Fruit fly (Drosophila melanogaster) whole organism, prepupa: ENCODE results near the gene Nmdar1.

Source experiments
- Blimp-1 ChIP-seq: fragments of 200-800 bp; sonication (Bioruptor generic); optimal IDR thresholded peaks from 3 replicates; lab custom pipeline; 2017; ENCODE audit warnings: missing biosample characterization, missing genetic modification characterization, mild to moderate bottlenecking, moderate library complexity, missing genetic modification reagents
- CG11762 ChIP-seq: fragments of 200-800 bp; sonication (Bioruptor generic); optimal IDR thresholded peaks from 3 replicates; lab custom pipeline; 2016; ENCODE audit warnings: missing biosample characterization, missing genetic modification characterization; ENCODE audit not compliant: insufficient read depth
- CG11902 ChIP-seq: fragments of 200-800 bp; sonication (Bioruptor generic); optimal IDR thresholded peaks from 3 replicates; lab custom pipeline; 2016; ENCODE audit warnings: missing biosample characterization, missing genetic modification characterization
- CG3032 ChIP-seq: fragments of 200-800 bp; optimal IDR thresholded peaks from 2 replicates; lab custom pipeline; 2019; ENCODE audit warnings: missing biosample characterization, mild to moderate bottlenecking, missing genetic modification characterization, moderate library complexity
- CG6163 ChIP-seq: fragments of 200-800 bp; sonication (Bioruptor generic); IDR thresholded peaks from 3 replicates; pipeline ENCODE4 v1.3.6; 2022; ENCODE audit warnings: missing biosample characterization, missing genetic modification characterization
- CG6276 ChIP-seq: fragments of 200-800 bp; sonication (Bioruptor generic); optimal IDR thresholded peaks from 2 replicates; lab custom pipeline; 2017; ENCODE audit warnings: missing biosample characterization, mild to moderate bottlenecking, missing genetic modification characterization
- CG6808 ChIP-seq: fragments of 200-800 bp; sonication (Bioruptor generic); optimal IDR thresholded peaks from 3 replicates; lab custom pipeline; 2017; ENCODE audit warnings: missing biosample characterization, missing genetic modification characterization, mild to moderate bottlenecking, moderate library complexity, missing genetic modification reagents
- CG6854 ChIP-seq: fragments of 200-800 bp; sonication (Bioruptor generic); optimal IDR thresholded peaks from 2 replicates; lab custom pipeline; 2017; ENCODE audit warnings: missing biosample characterization, mild to moderate bottlenecking, missing genetic modification characterization
- CG7368 ChIP-seq: fragments of 200-800 bp; sonication (Bioruptor generic); optimal IDR thresholded peaks from 3 replicates; lab custom pipeline; 2016; ENCODE audit warnings: missing biosample characterization, missing genetic modification characterization
- CG8119 ChIP-seq: fragments of 200-800 bp; sonication (Bioruptor generic); IDR thresholded peaks from 3 replicates; pipeline ENCODE4 v1.3.6; 2022; ENCODE audit warnings: missing biosample characterization, missing genetic modification characterization
- CG8319 ChIP-seq: fragments of 200-800 bp; sonication (Bioruptor generic); optimal IDR thresholded peaks from 3 replicates; lab custom pipeline; 2016; ENCODE audit warnings: missing biosample characterization, missing genetic modification characterization
- CG9139 ChIP-seq: fragments of 200-800 bp; sonication (Bioruptor generic); optimal IDR thresholded peaks from 3 replicates; lab custom pipeline; 2017; ENCODE audit warnings: missing biosample characterization, mild to moderate bottlenecking, missing genetic modification characterization
- Eip75B ChIP-seq: fragments of 200-800 bp; sonication (Bioruptor generic); optimal IDR thresholded peaks from 3 replicates; lab custom pipeline; 2016; ENCODE audit warnings: missing biosample characterization, missing genetic modification characterization
- Eip78C ChIP-seq: fragments of 200-800 bp; sonication (Bioruptor generic); peaks from one replicate; lab custom pipeline; 2016; ENCODE audit warnings: missing biosample characterization, missing genetic modification characterization
- Ets21C ChIP-seq: fragments of 200-800 bp; sonication (Bioruptor generic); optimal IDR thresholded peaks from 3 replicates; lab custom pipeline; 2016; ENCODE audit warnings: missing biosample characterization, missing genetic modification characterization
- Ets96B ChIP-seq: fragments of 200-800 bp; optimal IDR thresholded peaks from 2 replicates; lab custom pipeline; 2019; ENCODE audit warnings: missing biosample characterization, mild to moderate bottlenecking, missing genetic modification characterization, moderate library complexity
- Gug ChIP-seq: fragments of 200-800 bp; sonication (Bioruptor generic); IDR thresholded peaks from 2 replicates; pipeline ENCODE4 v1.3.6; 2022; ENCODE audit warnings: missing biosample characterization, missing genetic modification characterization
- Hr38 ChIP-seq: sonication (Bioruptor generic); optimal IDR thresholded peaks from 2 replicates; lab custom pipeline; 2016; ENCODE audit warnings: missing biosample characterization, missing genetic modification characterization
- Hr39 ChIP-seq: fragments of 200-800 bp; sonication (Bioruptor generic); optimal IDR thresholded peaks from 2 replicates; lab custom pipeline; 2016; ENCODE audit warnings: missing biosample characterization, missing genetic modification characterization
- Hr4 ChIP-seq: fragments of 200-800 bp; sonication (Bioruptor generic); optimal IDR thresholded peaks from 3 replicates; lab custom pipeline; 2016; ENCODE audit warnings: missing biosample characterization, missing genetic modification characterization
- Lpt ChIP-seq: fragments of 200-800 bp; sonication (Bioruptor generic); optimal IDR thresholded peaks from 3 replicates; lab custom pipeline; 2016; ENCODE audit warnings: missing biosample characterization, missing genetic modification characterization
- Met ChIP-seq: fragments of 200-800 bp; sonication (Bioruptor generic); optimal IDR thresholded peaks from 3 replicates; lab custom pipeline; 2016; ENCODE audit warnings: missing biosample characterization, missing genetic modification characterization
- Smox ChIP-seq: fragments of 200-800 bp; sonication (Bioruptor generic); optimal IDR thresholded peaks from 3 replicates; lab custom pipeline; 2016; ENCODE audit warnings: missing biosample characterization, missing genetic modification characterization
- Sox102F ChIP-seq: fragments of 200-800 bp; sonication (Bioruptor generic); optimal IDR thresholded peaks from 2 replicates; lab custom pipeline; 2016; ENCODE audit warnings: missing biosample characterization, mild to moderate bottlenecking, missing genetic modification characterization
- Sox14 ChIP-seq: fragments of 200-800 bp; sonication (Bioruptor generic); optimal IDR thresholded peaks from 3 replicates; lab custom pipeline; 2016; ENCODE audit warnings: missing biosample characterization, missing genetic modification characterization
- achi ChIP-seq: fragments of 200-800 bp; sonication (Bioruptor generic); optimal IDR thresholded peaks from 3 replicates; lab custom pipeline; 2016; ENCODE audit warnings: missing biosample characterization, missing genetic modification characterization
- acj6 ChIP-seq: fragments of 200-800 bp; sonication (Bioruptor generic); optimal IDR thresholded peaks from 3 replicates; lab custom pipeline; 2016; ENCODE audit warnings: missing biosample characterization, missing genetic modification characterization
- eg ChIP-seq: fragments of 200-800 bp; sonication (Bioruptor generic); IDR thresholded peaks from 3 replicates; pipeline ENCODE4 v1.3.6; 2022; ENCODE audit warnings: missing biosample characterization, missing genetic modification characterization
- esn ChIP-seq: fragments of 200-800 bp; sonication (Bioruptor generic); optimal IDR thresholded peaks from 2 replicates; lab custom pipeline; 2016; ENCODE audit warnings: missing biosample characterization, mild to moderate bottlenecking, missing genetic modification characterization, moderate library complexity
- fd85E ChIP-seq: fragments of 200-800 bp; sonication (Bioruptor generic); optimal IDR thresholded peaks from 3 replicates; lab custom pipeline; 2016; ENCODE audit warnings: missing biosample characterization, missing genetic modification characterization
- fkh ChIP-seq: fragments of 200-800 bp; sonication (Bioruptor generic); optimal IDR thresholded peaks from 3 replicates; lab custom pipeline; 2017; ENCODE audit warnings: missing biosample characterization, mild to moderate bottlenecking, missing genetic modification characterization, moderate library complexity
- lz ChIP-seq: fragments of 200-800 bp; sonication (Bioruptor generic); optimal IDR thresholded peaks from 3 replicates; lab custom pipeline; 2016; ENCODE audit warnings: missing biosample characterization, missing genetic modification characterization
- net ChIP-seq: fragments of 200-800 bp; sonication (Bioruptor generic); optimal IDR thresholded peaks from 3 replicates; lab custom pipeline; 2016; ENCODE audit warnings: missing biosample characterization, missing genetic modification characterization
- pdm3 ChIP-seq: fragments of 200-800 bp; sonication (Bioruptor generic); optimal IDR thresholded peaks from 3 replicates; lab custom pipeline; 2016; ENCODE audit warnings: missing biosample characterization, missing genetic modification characterization
- ss ChIP-seq, 2 experiments: fragments of 200-800 bp; sonication (Bioruptor generic); optimal IDR thresholded peaks; 2 replicates in 1 of 2; 3 replicates in 1 of 2; lab custom pipeline; 2017 to 2018; ENCODE audit warnings: mild to moderate bottlenecking in 2 of 2, missing biosample characterization in 2 of 2, missing genetic modification characterization in 2 of 2, moderate library complexity in 1 of 2
- svp ChIP-seq: fragments of 200-800 bp; sonication (Bioruptor generic); peaks from one replicate; lab custom pipeline; 2016; ENCODE audit warnings: missing biosample characterization, missing genetic modification characterization
- topi ChIP-seq: fragments of 200-800 bp; sonication (Bioruptor generic); optimal IDR thresholded peaks from 3 replicates; lab custom pipeline; 2016; ENCODE audit warnings: missing biosample characterization, missing genetic modification characterization
- vri ChIP-seq: fragments of 200-800 bp; sonication (Bioruptor generic); optimal IDR thresholded peaks from 3 replicates; lab custom pipeline; 2016; ENCODE audit warnings: missing biosample characterization, mild to moderate bottlenecking, missing genetic modification characterization

Nmdar1 gene

dm6 chr3R:5485295-5485718, 37.8 kb downstream of the Nmdar1 start, which contains the start of gene CG31550 (continued):
- no peak for TF ChIP-seq vri (GFP tag; lab: Kevin White, UChicago)
- peak; percentile 55 for TF ChIP-seq Gug
- no peak for TF ChIP-seq Met (GFP tag; lab: Kevin White, UChicago)
- TF ChIP-seq Eip78C, result no peak
- TF ChIP-seq CG7368 (GFP tag; lab: Kevin White, UChicago), result no peak
- no peak for TF ChIP-seq Hr4 (GFP tag; lab: Kevin White, UChicago)
- no peak for TF ChIP-seq CG9139 (GFP tag; lab: Kevin White, UChicago)
- TF ChIP-seq CG11902 (GFP tag; lab: Kevin White, UChicago), result peak; percentile 28

DNA sequence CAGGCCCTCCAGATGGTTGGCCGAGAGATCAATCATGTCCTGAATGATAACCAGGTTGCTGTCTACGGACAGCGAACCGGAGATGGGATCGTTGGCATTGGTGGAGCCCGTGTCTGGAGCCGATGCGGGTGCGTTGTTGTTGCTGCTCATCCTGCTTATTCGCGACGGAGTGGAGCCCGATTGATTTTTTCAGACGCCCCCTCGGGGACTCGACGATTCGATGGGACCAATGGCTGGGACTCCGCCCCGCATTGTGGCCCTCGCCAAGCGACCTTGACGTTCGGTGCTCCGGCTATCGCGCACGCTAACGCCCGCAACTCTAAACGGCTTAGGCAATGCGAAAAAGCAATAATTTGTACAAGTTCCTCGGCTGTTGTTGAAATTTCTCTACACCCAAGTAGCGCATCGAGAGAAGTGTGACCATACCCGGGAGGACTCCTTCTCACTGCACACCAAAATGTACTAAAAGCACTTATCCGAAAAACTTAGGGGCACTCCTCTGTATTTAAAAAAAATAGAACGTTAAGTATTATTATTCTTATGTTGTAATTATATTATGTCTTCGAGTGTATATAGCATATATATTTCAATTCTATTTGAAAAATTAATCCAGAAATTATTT, 39.5 kb downstream of the Nmdar1 start, which contains the start of gene ksr:
Gene ksr, minus strand, starts transcription at position 419 of the 622 bp plus-strand sequence.
- no peak for TF ChIP-seq CG8319 (GFP tag; lab: Kevin White, UChicago)
- peak; percentile 30 for TF ChIP-seq CG3032 (tag; lab: Kevin White, UChicago)
- TF ChIP-seq eg (GFP tag; lab: Robert Waterston, UW), result peak; percentile 22; the same call in 1 of the 3 replicates
- no peak for TF ChIP-seq Sox102F (GFP tag; lab: Kevin White, UChicago)
- TF ChIP-seq lz (GFP tag; lab: Kevin White, UChicago), result no peak
- TF ChIP-seq ss (GFP tag; optimal IDR thresholded peaks at IDR 0.05; lab: Kevin White, UChicago), result no peak
- TF ChIP-seq Met (GFP tag; lab: Kevin White, UChicago), result no peak
- no peak for TF ChIP-seq Eip75B (GFP tag; lab: Kevin White, UChicago)
- TF ChIP-seq CG6276, result no peak
- no peak for TF ChIP-seq CG6808
- TF ChIP-seq pdm3 (GFP tag; lab: Kevin White, UChicago), result no peak
- TF ChIP-seq Ets96B (tag; lab: Kevin White, UChicago), result peak; percentile 18
- TF ChIP-seq CG6163, result peak; percentile 7; the same call in 1 of the 3 replicates
- no peak for TF ChIP-seq achi (GFP tag; lab: Kevin White, UChicago)
- TF ChIP-seq Hr39 (GFP tag; lab: Kevin White, UChicago), result no peak
- TF ChIP-seq CG6854 (GFP tag; lab: Kevin White, UChicago), result peak; percentile 36
- no peak for TF ChIP-seq Sox14 (GFP tag; lab: Kevin White, UChicago)
- TF ChIP-seq CG8119 (GFP tag; lab: Robert Waterston, UW), result no peak
- no peak for TF ChIP-seq fkh (GFP tag; lab: Kevin White, UChicago)
- peak; percentile 29 for TF ChIP-seq esn (GFP tag; lab: Kevin White, UChicago)
- TF ChIP-seq CG9139 (GFP tag; lab: Kevin White, UChicago), result no peak
- no peak for TF ChIP-seq CG11762 (GFP tag; lab: Kevin White, UChicago)
- no peak for TF ChIP-seq Gug

- TF ChIP-seq Eip78C (no peak), acj6 (GFP tag; lab: Kevin White, UChicago) (no peak), Blimp-1 (no peak), CG6808 (no peak), esn (GFP tag; lab: Kevin White, UChicago) (no peak), Gug (no peak), Lpt (GFP tag; lab: Kevin White, UChicago) (no peak), Hr38 (no peak), Ets21C (no peak), Met (GFP tag; lab: Kevin White, UChicago) (no peak), CG6854 (GFP tag; lab: Kevin White, UChicago) (no peak), net (GFP tag; lab: Kevin White, UChicago) (no peak), Hr39 (GFP tag; lab: Kevin White, UChicago) (no peak), svp (GFP tag; lab: Kevin White, UChicago) (no peak), fd85E (no peak), Smox (GFP tag; lab: Kevin White, UChicago) (no peak), topi (GFP tag; lab: Kevin White, UChicago) (no peak)
Measured at dm6 chr3R:5482790-5483189, 40.3 kb downstream of the Nmdar1 start.
